Worm (Caenorhabditis elegans) whole organism, L2 larva: ENCODE data around the gene Y54G2A.72.
"Not testable (repeated sequence)": the region's sequence is repeated elsewhere in the genome, so short reads cannot be mapped to it uniquely, and the experiment has no call there.

Experiments used
- C34F6.9 ChIP-seq: fragments of 150-350 bp; optimal IDR thresholded peaks from 2 replicates; lab custom pipeline; 2014; ENCODE audit warnings: missing biosample characterization, missing genetic modification characterization
- F13H6.1 ChIP-seq: sonication (generic microtip); optimal IDR thresholded peaks from 2 replicates; lab custom pipeline; 2016; ENCODE audit warnings: missing genetic modification characterization, missing compliant biosample characterization
- R02D3.7 ChIP-seq: fragments of 150-350 bp; optimal IDR thresholded peaks from 2 replicates; lab custom pipeline; 2014; ENCODE audit warnings: missing biosample characterization, missing genetic modification characterization
- Y55F3AM.14 ChIP-seq: fragments of 200-800 bp; sonication (Bioruptor generic); optimal IDR thresholded peaks from 2 replicates; lab custom pipeline; 2018; ENCODE audit warnings: mild to moderate bottlenecking, missing genetic modification characterization, missing compliant biosample characterization
- alr-1 ChIP-seq: fragments of 150-350 bp; optimal IDR thresholded peaks from 2 replicates; lab custom pipeline; 2014; ENCODE audit warnings: missing biosample characterization, missing genetic modification characterization
- aly-2 ChIP-seq: fragments of 150-350 bp; optimal IDR thresholded peaks from 2 replicates; lab custom pipeline; 2014; ENCODE audit warnings: missing biosample characterization, missing genetic modification characterization
- blmp-1 ChIP-seq: sonication (generic microtip); optimal IDR thresholded peaks from 2 replicates; lab custom pipeline; 2017; ENCODE audit warnings: missing genetic modification characterization, mild to moderate bottlenecking, missing compliant biosample characterization, antibody characterized with exemption, moderate library complexity; ENCODE audit not compliant: insufficient read depth
- ceh-16 ChIP-seq: fragments of 150-350 bp; optimal IDR thresholded peaks from 2 replicates; lab custom pipeline; 2014; ENCODE audit warnings: missing biosample characterization, missing genetic modification characterization
- ceh-82 ChIP-seq: fragments of 150-350 bp; optimal IDR thresholded peaks from 2 replicates; lab custom pipeline; 2014; ENCODE audit warnings: missing biosample characterization, missing genetic modification characterization
- dmd-4 ChIP-seq: sonication (generic microtip); optimal IDR thresholded peaks from 2 replicates; lab custom pipeline; 2017; ENCODE audit warnings: missing biosample characterization, missing genetic modification characterization
- egl-27 ChIP-seq: sonication (generic microtip); optimal IDR thresholded peaks from 3 replicates; lab custom pipeline; 2017; ENCODE audit warnings: missing biosample characterization, missing genetic modification reagents, missing genetic modification characterization
- elt-3 ChIP-seq: sonication (generic microtip); optimal IDR thresholded peaks from 2 replicates; lab custom pipeline; 2017; ENCODE audit warnings: missing biosample characterization, missing genetic modification characterization
- fos-1 ChIP-seq: fragments of 150-350 bp; optimal IDR thresholded peaks from 2 replicates; lab custom pipeline; 2014; ENCODE audit warnings: missing biosample characterization, missing genetic modification characterization
- gmeb-1 ChIP-seq: fragments of 150-350 bp; optimal IDR thresholded peaks from 2 replicates; lab custom pipeline; 2014; ENCODE audit warnings: missing biosample characterization, missing genetic modification characterization
- lin-39 ChIP-seq: fragments of 150-350 bp; optimal IDR thresholded peaks from 2 replicates; lab custom pipeline; 2014; ENCODE audit warnings: missing biosample characterization, missing genetic modification reagents, missing genetic modification characterization
- lsy-2 ChIP-seq, 2 experiments: fragments of 150-350 bp in 1 of 2; sonication (generic microtip) in 1 of 2; optimal IDR thresholded peaks; 2 replicates each; lab custom pipeline; 2014 to 2017; ENCODE audit warnings: missing biosample characterization in 2 of 2, missing genetic modification characterization in 2 of 2
- mbf-1 ChIP-seq: sonication (generic microtip); optimal IDR thresholded peaks from 2 replicates; lab custom pipeline; 2017; ENCODE audit warnings: missing biosample characterization, missing genetic modification characterization
- nhr-10 ChIP-seq: sonication (generic microtip); optimal IDR thresholded peaks from 2 replicates; lab custom pipeline; 2017; ENCODE audit warnings: missing biosample characterization, missing genetic modification characterization
- nhr-129 ChIP-seq: fragments of 150-350 bp; optimal IDR thresholded peaks from 2 replicates; lab custom pipeline; 2014; ENCODE audit warnings: missing biosample characterization, missing genetic modification characterization
- nhr-21 ChIP-seq: fragments of 150-350 bp; optimal IDR thresholded peaks from 2 replicates; lab custom pipeline; 2014; ENCODE audit warnings: missing biosample characterization, missing genetic modification characterization
- nhr-23 ChIP-seq: fragments of 150-350 bp; optimal IDR thresholded peaks from 2 replicates; lab custom pipeline; 2014; ENCODE audit warnings: missing biosample characterization, missing genetic modification reagents, missing genetic modification characterization
- nhr-237 ChIP-seq: fragments of 150-350 bp; optimal IDR thresholded peaks from 2 replicates; lab custom pipeline; 2014; ENCODE audit warnings: missing biosample characterization, missing genetic modification characterization
- nhr-6 ChIP-seq: fragments of 150-350 bp; optimal IDR thresholded peaks from 2 replicates; lab custom pipeline; 2014; ENCODE audit warnings: missing biosample characterization, missing genetic modification characterization
- nhr-77 ChIP-seq: fragments of 150-350 bp; optimal IDR thresholded peaks from 2 replicates; lab custom pipeline; 2014; ENCODE audit warnings: missing biosample characterization, missing genetic modification characterization
- skn-1 ChIP-seq: sonication (generic microtip); optimal IDR thresholded peaks from 2 replicates; lab custom pipeline; 2017; ENCODE audit warnings: missing biosample characterization, missing genetic modification characterization
- sma-3 ChIP-seq: sonication (generic microtip); optimal IDR thresholded peaks from 2 replicates; lab custom pipeline; 2016; ENCODE audit warnings: missing genetic modification reagents, missing genetic modification characterization, missing compliant biosample characterization
- sma-9 ChIP-seq, 2 experiments: fragments of 150-350 bp in 1 of 2; sonication (generic microtip) in 1 of 2; optimal IDR thresholded peaks; 2 replicates each; lab custom pipeline; 2014 to 2016; ENCODE audit warnings: missing genetic modification characterization in 2 of 2, mild to moderate bottlenecking in 1 of 2, missing biosample characterization in 1 of 2, missing compliant biosample characterization in 1 of 2, missing genetic modification reagents in 1 of 2, moderate library complexity in 1 of 2
- unc-39 ChIP-seq: fragments of 150-350 bp; optimal IDR thresholded peaks from 2 replicates; lab custom pipeline; 2014; ENCODE audit warnings: missing biosample characterization, missing genetic modification characterization
- unc-55 ChIP-seq: fragments of 150-350 bp; sonication (generic microtip); optimal IDR thresholded peaks from 3 replicates; lab custom pipeline; 2014; ENCODE audit warnings: missing biosample characterization, missing genetic modification reagents, missing genetic modification characterization
- unc-62 ChIP-seq: fragments of 150-350 bp; optimal IDR thresholded peaks from 2 replicates; lab custom pipeline; 2014; ENCODE audit warnings: missing biosample characterization, missing genetic modification reagents, missing genetic modification characterization
- zag-1 ChIP-seq: fragments of 150-350 bp; optimal IDR thresholded peaks from 2 replicates; lab custom pipeline; 2014; ENCODE audit warnings: missing biosample characterization, missing genetic modification characterization
- ztf-11 ChIP-seq: sonication (generic microtip); optimal IDR thresholded peaks from 2 replicates; lab custom pipeline; 2017; ENCODE audit warnings: missing biosample characterization, missing genetic modification characterization
- ztf-4 ChIP-seq: fragments of 150-350 bp; optimal IDR thresholded peaks from 2 replicates; lab custom pipeline; 2014; ENCODE audit warnings: missing biosample characterization, missing genetic modification characterization

Y54G2A.72 gene

DNA sequence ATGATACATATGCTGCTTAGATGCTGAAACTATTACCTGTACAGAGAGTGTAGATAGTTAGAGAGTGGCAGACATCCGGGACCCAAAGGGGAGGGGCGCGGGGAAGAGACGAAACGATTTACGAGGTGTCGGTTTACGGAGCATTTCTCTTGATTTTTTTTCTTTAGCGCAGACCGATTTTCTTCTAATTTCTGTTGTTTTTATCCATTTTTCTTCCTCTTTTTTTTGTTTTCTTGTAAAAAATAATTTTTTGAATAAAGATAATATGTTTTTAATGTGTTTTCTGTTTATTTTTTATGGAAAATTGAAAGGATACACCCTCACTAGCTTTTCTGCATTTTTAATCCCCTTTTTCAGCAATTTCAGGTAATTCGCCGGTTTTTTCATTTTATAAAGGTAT is at the start of gene Y54G2A.72:
Gene Y54G2A.72, plus strand, starts transcription at position 301 of the 400 bp plus-strand sequence.
- not testable (repeated sequence) for TF ChIP-seq nhr-10 (tag; lab: Kevin White, UChicago); F13H6.1 (tag; lab: Kevin White, UChicago); unc-62
- TF ChIP-seq, all 48 proteins: peak for 0; not testable (repeated sequence) for 48

DNA sequence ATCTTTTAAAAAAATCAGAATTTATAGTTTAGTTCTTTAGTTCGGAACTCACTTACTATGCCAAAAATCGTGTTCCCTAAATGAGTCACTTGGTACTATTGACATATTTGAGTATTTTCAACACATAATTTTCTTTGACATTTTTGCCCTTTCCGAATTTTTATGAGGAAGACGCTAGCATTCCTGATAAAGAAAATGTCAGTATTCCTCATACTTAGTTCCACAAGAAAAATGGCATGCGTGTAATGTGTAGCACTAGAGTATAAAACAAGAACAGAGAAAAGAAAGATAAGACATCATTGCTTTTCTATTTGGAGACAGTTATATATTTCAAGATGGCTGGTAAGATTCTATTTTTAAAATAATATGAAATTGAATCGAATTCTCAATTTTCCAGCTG is 48.0 kb upstream of the Y54G2A.72 start, which contains the start of gene Y94H6A.2:
Gene Y94H6A.2, plus strand, starts transcription at position 336 of the 400 bp plus-strand sequence.
- TF ChIP-seq nhr-23 (tag; lab: Kevin White, UChicago) (no peak), ztf-11 (tag; lab: Kevin White, UChicago) (no peak), fos-1 (peak; percentile 76), F13H6.1 (tag; lab: Kevin White, UChicago) (no peak)
- TF ChIP-seq, all 48 proteins: peak for 1

DNA sequence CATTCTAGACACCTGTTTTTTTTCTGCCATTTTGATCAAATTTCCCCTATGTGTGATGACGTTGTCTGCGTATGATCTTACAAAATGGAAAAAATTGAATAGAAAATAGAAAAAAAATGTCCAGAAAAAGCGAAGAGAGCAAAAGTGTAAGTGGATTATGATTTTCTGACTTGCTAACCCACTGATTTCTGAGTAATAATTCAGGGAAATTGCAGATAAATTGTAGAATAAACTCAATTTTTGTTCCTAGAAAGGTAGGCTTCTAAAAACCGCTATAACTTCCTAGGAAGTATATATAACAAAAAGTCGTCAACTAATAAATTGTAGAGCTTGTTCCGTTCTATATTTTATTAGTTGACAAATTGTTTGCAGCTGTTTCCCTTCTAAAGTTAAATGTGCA is 43.3 kb upstream of the Y54G2A.72 start:
- TF ChIP-seq nhr-23 (tag; lab: Kevin White, UChicago) (no peak), lsy-2 (tag; optimal IDR thresholded peaks at IDR 0.05; lab: Kevin White, UChicago) (peak in 1 of 2 experiments; percentile 13), C34F6.9 (tag; lab: Kevin White, UChicago) (no peak), nhr-21 (tag; lab: Kevin White, UChicago) (peak; percentile 53), sma-9 (GFP tag; optimal IDR thresholded peaks at IDR 0.05; lab: Kevin White, UChicago) (no peak), sma-9 (tag; optimal IDR thresholded peaks at IDR 0.05; lab: Kevin White, UChicago) (no peak), dmd-4 (tag; lab: Kevin White, UChicago) (no peak), nhr-6 (tag; lab: Kevin White, UChicago) (no peak), Y55F3AM.14 (no peak)

DNA sequence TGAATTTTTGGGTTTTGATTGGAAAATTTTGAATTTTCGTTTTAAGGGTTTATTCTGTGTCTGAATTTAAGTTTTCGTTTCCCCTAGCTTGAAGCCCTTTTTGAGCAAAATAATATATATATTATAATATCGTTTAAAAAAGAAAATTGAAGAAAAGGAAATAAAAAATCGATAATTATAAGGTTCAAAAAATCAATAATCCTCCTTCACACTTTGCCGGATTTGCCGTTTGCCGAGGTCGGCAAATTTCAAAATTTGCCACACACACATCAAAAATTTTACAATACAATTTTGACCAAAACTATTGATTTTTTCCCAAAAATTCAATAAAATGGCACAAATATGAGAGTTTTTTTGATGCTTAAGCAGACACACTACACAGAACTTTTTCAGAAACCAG is 41.4 kb upstream of the Y54G2A.72 start:
- TF ChIP-seq unc-39 (tag; lab: Kevin White, UChicago), result no peak
- no peak for TF ChIP-seq nhr-21 (tag; lab: Kevin White, UChicago)
- no peak for TF ChIP-seq nhr-237
- TF ChIP-seq fos-1, result no peak
- no peak for TF ChIP-seq aly-2 (tag; lab: Kevin White, UChicago)
- TF ChIP-seq lsy-2 (tag; optimal IDR thresholded peaks at IDR 0.05; lab: Kevin White, UChicago), result no peak
- no peak for TF ChIP-seq elt-3 (tag; lab: Kevin White, UChicago)
- TF ChIP-seq zag-1 (tag; lab: Kevin White, UChicago), result no peak
- no peak for TF ChIP-seq nhr-129 (tag; lab: Kevin White, UChicago)
- TF ChIP-seq unc-55 (GFP tag; lab: Kevin White, UChicago), result no peak
- TF ChIP-seq Y55F3AM.14, result no peak
- TF ChIP-seq F13H6.1 (tag; lab: Kevin White, UChicago), result no peak
- no peak for TF ChIP-seq unc-62
- TF ChIP-seq sma-3 (GFP tag; lab: Kevin White, UChicago), result no peak

DNA sequence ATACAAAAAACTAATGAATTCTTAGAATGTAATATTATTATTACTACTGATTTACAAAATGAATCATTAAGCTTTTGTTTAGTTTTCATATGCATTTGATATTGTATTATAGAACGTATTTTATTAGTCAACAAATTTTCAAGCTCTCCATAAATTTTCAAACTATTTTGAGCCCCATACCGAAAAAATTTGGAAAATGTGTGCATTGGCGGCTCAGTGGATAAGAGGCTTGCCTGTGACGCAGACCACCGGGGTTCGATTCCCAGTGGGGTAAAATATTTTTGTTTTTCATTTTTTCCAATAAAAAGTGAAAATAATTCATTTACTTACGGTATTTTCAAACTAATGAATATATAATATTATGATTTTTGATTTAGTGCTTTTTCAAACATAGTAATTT is 39.5 kb upstream of the Y54G2A.72 start:
- TF ChIP-seq ceh-16 (tag; lab: Kevin White, UChicago) (no peak), blmp-1 (tag; lab: Kevin White, UChicago) (no peak), egl-27 (tag; lab: Kevin White, UChicago) (no peak), mbf-1 (tag; lab: Kevin White, UChicago) (no peak), sma-3 (GFP tag; lab: Kevin White, UChicago) (no peak), gmeb-1 (tag; lab: Kevin White, UChicago) (no peak), lin-39 (tag; lab: Kevin White, UChicago) (no peak), R02D3.7 (tag; lab: Kevin White, UChicago) (no peak), nhr-10 (tag; lab: Kevin White, UChicago) (no peak), ceh-82 (tag; lab: Kevin White, UChicago) (no peak)

DNA sequence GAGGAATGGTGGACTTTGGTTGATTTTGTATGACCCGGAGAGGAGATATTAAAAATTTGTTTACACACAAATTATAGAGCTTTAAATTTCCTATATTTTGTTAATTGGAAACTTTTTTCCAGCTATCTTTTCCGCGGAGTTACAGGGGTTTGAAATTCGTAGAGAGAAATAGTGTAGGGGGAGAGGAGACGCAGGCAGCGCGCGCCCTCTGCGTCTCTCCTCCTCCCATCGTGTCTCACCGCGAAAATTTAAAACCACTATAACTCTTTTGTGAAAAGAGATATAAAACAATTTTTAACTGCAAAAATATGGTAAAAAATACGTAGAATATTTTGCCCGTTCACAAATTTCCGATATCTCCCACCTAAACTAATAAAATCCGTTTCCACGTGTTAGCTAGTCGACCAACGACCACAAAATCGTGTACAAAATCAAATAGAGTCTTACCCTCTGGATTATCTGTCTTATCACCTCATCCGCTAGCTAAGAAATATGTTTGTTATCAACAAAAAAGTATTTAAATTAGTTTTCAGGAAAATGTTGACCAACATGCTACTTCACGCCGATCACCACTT is 35.4 kb upstream of the Y54G2A.72 start, which contains the start of gene nhr-277:
Gene nhr-277, plus strand, starts transcription at position 525 of the 575 bp plus-strand sequence.
- TF ChIP-seq nhr-77 (tag; lab: Kevin White, UChicago), result no peak
- no peak for TF ChIP-seq fos-1
- TF ChIP-seq Y55F3AM.14, result no peak
- TF ChIP-seq R02D3.7 (tag; lab: Kevin White, UChicago), result no peak
- no peak for TF ChIP-seq nhr-237
- no peak for TF ChIP-seq skn-1
- TF ChIP-seq nhr-129 (tag; lab: Kevin White, UChicago), result no peak
- TF ChIP-seq alr-1 (tag; lab: Kevin White, UChicago), result no peak
- TF ChIP-seq ztf-4 (tag; lab: Kevin White, UChicago), result no peak
- no peak for TF ChIP-seq zag-1 (tag; lab: Kevin White, UChicago)
